Worm (Caenorhabditis elegans): ENCODE measurements around the gene nhr-103.

ce11 chrV:2218803-2219202 is 6.4 kb upstream of the nhr-103 start, which contains the start of gene nhr-56:
- TF ChIP-seq lin-39 (tag; optimal IDR thresholded peaks at IDR 0.05) (no peak), jun-1 (tag; optimal IDR thresholded peaks at IDR 0.05) (peak; percentile 34), F16B12.6 (tag; optimal IDR thresholded peaks at IDR 0.05) (no peak), lin-15B (tag; optimal IDR thresholded peaks at IDR 0.05) (no peak), tbx-2 (tag; optimal IDR thresholded peaks at IDR 0.05) (no peak), hlh-4 (tag; optimal IDR thresholded peaks at IDR 0.05) (no peak), aly-2 (tag; optimal IDR thresholded peaks at IDR 0.05) (no peak), fkh-10 (GFP tag; optimal IDR thresholded peaks at IDR 0.05) (no peak), unc-130 (tag; optimal IDR thresholded peaks at IDR 0.05) (no peak), mep-1 (tag; optimal IDR thresholded peaks at IDR 0.05) (peak; percentile 60), dpl-1 (GFP tag; optimal IDR thresholded peaks at IDR 0.05) (peak in 1 of 3 experiments; percentile 21), ama-1 (optimal IDR thresholded peaks at IDR 0.05) (no peak)
